Fruit fly (Drosophila melanogaster) whole organism, embryonic: ENCODE measurements around the gene Mks1.

Experiments
- CG4404 ChIP-seq: fragments of 200-800 bp; sonication (Bioruptor generic); IDR thresholded peaks from 2 replicates; pipeline ENCODE4 v1.3.6; 2022; ENCODE audit warnings: missing biosample characterization, missing genetic modification characterization
- Dad ChIP-seq: fragments of 200-800 bp; sonication (Bioruptor generic); optimal IDR thresholded peaks from 3 replicates; lab custom pipeline; 2016; ENCODE audit warnings: missing biosample characterization, missing genetic modification characterization
- Mrtf ChIP-seq: fragments of 200-800 bp; sonication (Bioruptor generic); IDR thresholded peaks from 3 replicates; pipeline ENCODE4 v1.3.6; 2022; ENCODE audit warnings: missing biosample characterization, missing genetic modification characterization
- maf-S ChIP-seq: fragments of 200-800 bp; sonication (Bioruptor generic); optimal IDR thresholded peaks from 2 replicates; lab custom pipeline; 2016; ENCODE audit warnings: missing biosample characterization, missing genetic modification characterization
- psq ChIP-seq: fragments of 200-800 bp; sonication (Bioruptor generic); optimal IDR thresholded peaks from 2 replicates; lab custom pipeline; 2017; ENCODE audit warnings: missing biosample characterization, missing genetic modification characterization
- sr ChIP-seq: fragments of 200-800 bp; sonication (Bioruptor generic); IDR thresholded peaks from 3 replicates; pipeline ENCODE4 v1.3.6; 2022; ENCODE audit warnings: missing biosample characterization, missing genetic modification characterization
- tio ChIP-seq: fragments of 200-800 bp; sonication (Bioruptor generic); optimal IDR thresholded peaks from 2 replicates; lab custom pipeline; 2017; ENCODE audit warnings: missing biosample characterization, missing genetic modification characterization, inconsistent platforms

DNA sequence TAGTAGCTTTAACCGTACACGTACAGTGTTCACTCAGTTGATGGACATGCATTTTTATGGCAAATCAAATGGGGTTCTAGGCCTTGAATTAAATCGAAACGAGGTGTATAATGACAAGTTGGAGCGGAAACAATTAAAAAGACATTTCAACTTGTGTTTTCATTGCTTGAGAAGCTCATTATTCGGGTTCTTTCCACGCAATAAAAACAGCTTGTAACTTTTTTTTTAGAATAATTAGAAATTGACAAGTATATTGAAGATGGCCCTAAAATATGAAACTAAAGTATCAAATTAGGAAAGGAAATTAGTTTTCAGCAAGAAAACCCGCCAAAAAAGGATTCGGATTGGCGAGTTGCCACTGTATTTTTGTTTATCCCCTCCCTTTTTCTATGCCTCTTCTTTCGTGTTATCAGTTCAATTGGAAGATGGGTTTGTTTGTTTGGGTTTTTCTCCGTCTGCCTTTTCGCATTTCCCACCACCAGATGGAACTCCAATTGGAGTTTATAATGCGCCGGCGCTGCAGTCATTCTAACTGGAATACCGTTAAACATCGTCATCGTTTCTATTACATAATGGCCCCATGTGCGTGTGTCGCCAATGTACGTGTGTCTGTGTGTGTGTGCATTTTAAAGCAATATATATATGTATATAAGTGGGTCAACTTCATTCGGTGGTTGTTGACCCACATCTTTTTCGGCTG is 29.7 kb downstream of the Mks1 start:
- TF ChIP-seq Mrtf (GFP tag; lab: Robert Waterston, UW) (0 out of 3 replicates have a peak, but pooled peaks have one; percentile 15), sr (GFP tag; lab: Robert Waterston, UW) (no peak), CG4404 (GFP tag; lab: Robert Waterston, UW) (no peak), Dad (GFP tag; lab: Kevin White, UChicago) (peak; percentile 20), tio (peak; percentile 50), maf-S (no peak), psq (GFP tag; lab: Kevin White, UChicago) (no peak)
